Worm (Caenorhabditis elegans) whole organism, L4 larva: ENCODE data around the gene glb-20.

Experiments used
- F49E8.2 ChIP-seq: sonication (generic microtip); optimal IDR thresholded peaks from 2 replicates; lab custom pipeline; 2016; ENCODE audit warnings: missing compliant biosample characterization, mild to moderate bottlenecking, missing genetic modification characterization, borderline replicate concordance
- ama-1 ChIP-seq: fragments of 150-350 bp; optimal IDR thresholded peaks from 2 replicates; lab custom pipeline; 2014; ENCODE audit warnings: inconsistent platforms, mixed read lengths

ce11 chrX:13583895-13584344, 28.0 kb upstream of the glb-20 start:
- TF ChIP-seq F49E8.2 (tag; lab: Kevin White, UChicago) (no peak), ama-1 (no peak)
